Worm (Caenorhabditis elegans) whole organism, early embryonic: ENCODE measurements around the gene F07C4.10.

ENCODE experiments used
- aly-1 ChIP-seq: sonication (generic microtip); optimal IDR thresholded peaks from 2 replicates; lab custom pipeline; 2016; ENCODE audit warnings: missing genetic modification characterization, missing compliant biosample characterization
- ceh-13 ChIP-seq: fragments of 200-800 bp; sonication (Bioruptor generic); optimal IDR thresholded peaks from 2 replicates; lab custom pipeline; 2018; ENCODE audit warnings: mild to moderate bottlenecking, missing genetic modification characterization, missing compliant biosample characterization
- ceh-36 ChIP-seq: sonication (generic microtip); optimal IDR thresholded peaks from 2 replicates; lab custom pipeline; 2016; ENCODE audit warnings: missing genetic modification characterization, inconsistent platforms, missing compliant biosample characterization
- hmbx-1 ChIP-seq: sonication (generic microtip); optimal IDR thresholded peaks from 2 replicates; lab custom pipeline; 2016; ENCODE audit warnings: mild to moderate bottlenecking, missing genetic modification characterization, missing compliant biosample characterization
- pes-1 ChIP-seq: fragments of 200-800 bp; sonication (Bioruptor generic); IDR thresholded peaks from 2 replicates; pipeline ENCODE4 v1.3.6; 2022; ENCODE audit warnings: missing genetic modification reagents, missing genetic modification characterization, missing compliant biosample characterization
- scrt-1 ChIP-seq: fragments of 200-800 bp; sonication (Bioruptor generic); IDR thresholded peaks from 2 replicates; pipeline ENCODE4 v1.3.6; 2022; ENCODE audit warnings: missing genetic modification characterization, missing compliant biosample characterization
- sea-1 ChIP-seq: fragments of 200-800 bp; sonication (Bioruptor generic); conservative IDR thresholded peaks from 2 replicates; pipeline ENCODE4 v1.3.6; 2022; ENCODE audit warnings: missing genetic modification characterization, missing compliant biosample characterization
- tbx-11 ChIP-seq: fragments of 200-800 bp; sonication (Bioruptor generic); IDR thresholded peaks from 2 replicates; pipeline ENCODE4 v1.3.6; 2022; ENCODE audit warnings: missing genetic modification characterization, missing compliant biosample characterization
- tbx-37 ChIP-seq: fragments of 200-800 bp; sonication (Bioruptor generic); conservative IDR thresholded peaks from 2 replicates; pipeline ENCODE4 v1.3.6; 2022; ENCODE audit warnings: missing genetic modification reagents, missing genetic modification characterization, missing compliant biosample characterization
- tra-4 ChIP-seq: sonication (generic microtip); optimal IDR thresholded peaks from 2 replicates; lab custom pipeline; 2017; ENCODE audit warnings: missing genetic modification characterization, missing compliant biosample characterization

The F07C4.10 gene

DNA sequence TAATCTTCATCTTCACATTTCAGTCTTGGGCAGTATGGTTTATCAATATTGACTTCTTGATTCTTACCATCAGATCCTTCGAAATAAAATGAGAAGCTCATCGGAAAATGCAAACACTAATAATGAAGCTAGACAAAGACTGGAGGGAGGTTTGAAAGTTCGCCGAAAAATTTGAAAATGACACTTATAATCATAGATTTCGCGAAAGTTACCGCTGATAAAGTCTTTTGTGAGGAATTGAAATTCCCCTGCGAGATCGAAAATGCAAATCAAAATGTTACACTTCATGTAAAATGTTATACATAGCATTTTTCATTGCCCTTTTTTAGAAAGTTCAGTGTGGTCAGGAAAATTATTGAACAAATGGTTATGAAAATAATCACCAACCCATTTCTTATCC is 41.4 kb downstream of the F07C4.10 start, which contains the start of gene C50E3.7:
Gene C50E3.7, minus strand, starts transcription at position 101 of the 400 bp plus-strand sequence.
- TF ChIP-seq aly-1 = no peak
- TF ChIP-seq scrt-1 (GFP tag; lab: Robert Waterston, UW) = no peak
- TF ChIP-seq tbx-11 (GFP tag; lab: Robert Waterston, UW) = no peak
- no peak for TF ChIP-seq ceh-36 (tag; lab: Kevin White, UChicago)
- no peak for TF ChIP-seq tra-4 (tag; lab: Kevin White, UChicago)
- TF ChIP-seq tbx-37 (GFP tag; lab: Robert Waterston, UW) = no peak

DNA sequence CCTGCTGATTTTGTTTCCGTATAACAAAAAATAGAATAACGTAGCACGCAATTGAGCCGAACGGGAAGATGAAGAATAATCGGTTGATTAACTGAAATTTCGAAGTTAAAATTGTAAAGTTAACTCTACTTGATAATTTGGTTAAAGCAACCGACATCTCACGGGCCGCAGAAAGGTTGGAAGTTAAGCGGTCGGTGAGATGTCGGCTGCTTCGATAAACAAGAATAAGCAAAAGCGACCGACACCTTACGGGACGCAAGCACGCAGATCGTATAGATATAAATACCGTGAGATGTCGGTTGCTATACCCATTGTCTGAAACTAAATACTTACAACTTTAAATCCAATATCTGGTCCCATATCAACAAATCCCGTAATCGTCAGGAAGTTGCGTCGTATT is 44.6 kb downstream of the F07C4.10 start:
- TF ChIP-seq tbx-11 (GFP tag; lab: Robert Waterston, UW) (no peak), hmbx-1 (tag; lab: Kevin White, UChicago) (no peak), aly-1 (no peak), sea-1 (GFP tag; lab: Robert Waterston, UW) (no peak), ceh-13 (GFP tag; lab: Kevin White, UChicago) (no peak)

ce11 chrV:7590454-7590853 is 49.2 kb downstream of the F07C4.10 start, which contains the start of gene C50E3.6:
TSS of gene C50E3.6 (minus strand) at chrV:7590554.
- no peak for TF ChIP-seq pes-1
